Worm (Caenorhabditis elegans) whole organism, L2 larva: ENCODE data around the gene fbxa-164.
A peak's percentile ranks its signal among the peaks of the same experiment; 100 is the strongest.

Experiments
- F13H6.1 ChIP-seq: sonication (generic microtip); optimal IDR thresholded peaks from 2 replicates; lab custom pipeline; 2016; ENCODE audit warnings: missing genetic modification characterization, missing compliant biosample characterization
- R02D3.7 ChIP-seq: fragments of 150-350 bp; optimal IDR thresholded peaks from 2 replicates; lab custom pipeline; 2014; ENCODE audit warnings: missing biosample characterization, missing genetic modification characterization
- Y55F3AM.14 ChIP-seq: fragments of 200-800 bp; sonication (Bioruptor generic); optimal IDR thresholded peaks from 2 replicates; lab custom pipeline; 2018; ENCODE audit warnings: mild to moderate bottlenecking, missing genetic modification characterization, missing compliant biosample characterization
- aly-2 ChIP-seq: fragments of 150-350 bp; optimal IDR thresholded peaks from 2 replicates; lab custom pipeline; 2014; ENCODE audit warnings: missing biosample characterization, missing genetic modification characterization
- ama-1 ChIP-seq: fragments of 150-350 bp; optimal IDR thresholded peaks from 2 replicates; lab custom pipeline; 2018; ENCODE audit warnings: inconsistent platforms
- blmp-1 ChIP-seq: sonication (generic microtip); optimal IDR thresholded peaks from 2 replicates; lab custom pipeline; 2017; ENCODE audit warnings: missing genetic modification characterization, mild to moderate bottlenecking, missing compliant biosample characterization, antibody characterized with exemption, moderate library complexity; ENCODE audit not compliant: insufficient read depth
- ceh-16 ChIP-seq: fragments of 150-350 bp; optimal IDR thresholded peaks from 2 replicates; lab custom pipeline; 2014; ENCODE audit warnings: missing biosample characterization, missing genetic modification characterization
- ceh-82 ChIP-seq: fragments of 150-350 bp; optimal IDR thresholded peaks from 2 replicates; lab custom pipeline; 2014; ENCODE audit warnings: missing biosample characterization, missing genetic modification characterization
- dmd-4 ChIP-seq: sonication (generic microtip); optimal IDR thresholded peaks from 2 replicates; lab custom pipeline; 2017; ENCODE audit warnings: missing biosample characterization, missing genetic modification characterization
- egl-27 ChIP-seq: sonication (generic microtip); optimal IDR thresholded peaks from 3 replicates; lab custom pipeline; 2017; ENCODE audit warnings: missing biosample characterization, missing genetic modification reagents, missing genetic modification characterization
- elt-3 ChIP-seq: sonication (generic microtip); optimal IDR thresholded peaks from 2 replicates; lab custom pipeline; 2017; ENCODE audit warnings: missing biosample characterization, missing genetic modification characterization
- fos-1 ChIP-seq: fragments of 150-350 bp; optimal IDR thresholded peaks from 2 replicates; lab custom pipeline; 2014; ENCODE audit warnings: missing biosample characterization, missing genetic modification characterization
- gmeb-1 ChIP-seq: fragments of 150-350 bp; optimal IDR thresholded peaks from 2 replicates; lab custom pipeline; 2014; ENCODE audit warnings: missing biosample characterization, missing genetic modification characterization
- lin-11 ChIP-seq: fragments of 150-350 bp; sonication (generic microtip); optimal IDR thresholded peaks from 2 replicates; lab custom pipeline; 2014; ENCODE audit warnings: missing biosample characterization, missing genetic modification characterization, inconsistent platforms, mixed read lengths
- lin-39 ChIP-seq: fragments of 150-350 bp; optimal IDR thresholded peaks from 2 replicates; lab custom pipeline; 2014; ENCODE audit warnings: missing biosample characterization, missing genetic modification reagents, missing genetic modification characterization
- mab-5 ChIP-seq: fragments of 150-350 bp; optimal IDR thresholded peaks from 2 replicates; lab custom pipeline; 2014; ENCODE audit warnings: missing biosample characterization, missing genetic modification characterization
- mdl-1 ChIP-seq, 2 experiments: fragments of 150-350 bp in 1 of 2; sonication (generic microtip) in 1 of 2; optimal IDR thresholded peaks; 2 replicates each; lab custom pipeline; 2017; ENCODE audit warnings: missing biosample characterization in 2 of 2, missing genetic modification characterization in 2 of 2
- nhr-11 ChIP-seq: fragments of 150-350 bp; optimal IDR thresholded peaks from 2 replicates; lab custom pipeline; 2014; ENCODE audit warnings: missing biosample characterization, missing genetic modification characterization
- nhr-12 ChIP-seq: fragments of 150-350 bp; optimal IDR thresholded peaks from 2 replicates; lab custom pipeline; 2014; ENCODE audit warnings: missing biosample characterization, missing genetic modification characterization
- nhr-129 ChIP-seq: fragments of 150-350 bp; optimal IDR thresholded peaks from 2 replicates; lab custom pipeline; 2014; ENCODE audit warnings: missing biosample characterization, missing genetic modification characterization
- nhr-21 ChIP-seq: fragments of 150-350 bp; optimal IDR thresholded peaks from 2 replicates; lab custom pipeline; 2014; ENCODE audit warnings: missing biosample characterization, missing genetic modification characterization
- nhr-23 ChIP-seq: fragments of 150-350 bp; optimal IDR thresholded peaks from 2 replicates; lab custom pipeline; 2014; ENCODE audit warnings: missing biosample characterization, missing genetic modification reagents, missing genetic modification characterization
- nhr-25 ChIP-seq: fragments of 150-350 bp; sonication (generic microtip); optimal IDR thresholded peaks from 3 replicates; lab custom pipeline; 2014; ENCODE audit warnings: missing biosample characterization, missing genetic modification characterization
- nhr-77 ChIP-seq: fragments of 150-350 bp; optimal IDR thresholded peaks from 2 replicates; lab custom pipeline; 2014; ENCODE audit warnings: missing biosample characterization, missing genetic modification characterization
- peb-1 ChIP-seq: fragments of 150-350 bp; optimal IDR thresholded peaks from 2 replicates; lab custom pipeline; 2014; ENCODE audit warnings: missing biosample characterization, missing genetic modification characterization
- sem-4 ChIP-seq: fragments of 150-350 bp; optimal IDR thresholded peaks from 2 replicates; lab custom pipeline; 2014; ENCODE audit warnings: missing biosample characterization, missing genetic modification reagents, missing genetic modification characterization
- skn-1 ChIP-seq: sonication (generic microtip); optimal IDR thresholded peaks from 2 replicates; lab custom pipeline; 2017; ENCODE audit warnings: missing biosample characterization, missing genetic modification characterization
- snpc-4 ChIP-seq: fragments of 150-350 bp; optimal IDR thresholded peaks from 2 replicates; lab custom pipeline; 2014; ENCODE audit warnings: missing biosample characterization, missing genetic modification characterization
- unc-62 ChIP-seq: fragments of 150-350 bp; optimal IDR thresholded peaks from 2 replicates; lab custom pipeline; 2014; ENCODE audit warnings: missing biosample characterization, missing genetic modification reagents, missing genetic modification characterization
- zag-1 ChIP-seq: fragments of 150-350 bp; optimal IDR thresholded peaks from 2 replicates; lab custom pipeline; 2014; ENCODE audit warnings: missing biosample characterization, missing genetic modification characterization
- ztf-1 ChIP-seq: fragments of 200-800 bp; sonication (Bioruptor generic); conservative IDR thresholded peaks from 2 replicates; pipeline ENCODE4 v1.3.6; 2022; ENCODE audit warnings: missing genetic modification characterization, missing compliant biosample characterization
- ztf-4 ChIP-seq: fragments of 150-350 bp; optimal IDR thresholded peaks from 2 replicates; lab custom pipeline; 2014; ENCODE audit warnings: missing biosample characterization, missing genetic modification characterization

The fbxa-164 gene

DNA sequence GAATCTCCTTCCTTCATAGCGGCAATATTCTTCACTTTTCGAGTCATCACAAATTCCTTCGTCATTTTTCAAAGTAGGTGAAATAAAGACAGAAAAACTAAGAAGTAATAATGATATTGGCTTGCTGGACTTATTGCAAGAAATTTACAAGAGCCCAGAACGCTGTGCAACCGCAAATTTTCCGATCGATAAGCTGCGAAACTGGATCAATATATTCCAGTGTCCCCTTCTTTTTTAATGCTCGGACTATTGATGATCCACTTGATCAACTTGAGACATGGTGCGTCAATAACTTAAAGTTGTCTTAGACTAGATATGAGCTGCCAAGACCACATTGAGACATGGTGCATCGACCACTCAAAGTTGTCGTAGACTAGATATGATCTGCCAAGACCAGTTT is 7.8 kb downstream of the fbxa-164 start, which contains the start of gene bath-33:
TSS of gene bath-33 (minus strand) at position 101 of the 400 bp plus-strand sequence.
- no peak for TF ChIP-seq sem-4 (tag; lab: Kevin White, UChicago)
- TF ChIP-seq elt-3 (tag; lab: Kevin White, UChicago): no peak
- TF ChIP-seq nhr-129: no peak
- no peak for TF ChIP-seq snpc-4 (tag; lab: Kevin White, UChicago)

DNA sequence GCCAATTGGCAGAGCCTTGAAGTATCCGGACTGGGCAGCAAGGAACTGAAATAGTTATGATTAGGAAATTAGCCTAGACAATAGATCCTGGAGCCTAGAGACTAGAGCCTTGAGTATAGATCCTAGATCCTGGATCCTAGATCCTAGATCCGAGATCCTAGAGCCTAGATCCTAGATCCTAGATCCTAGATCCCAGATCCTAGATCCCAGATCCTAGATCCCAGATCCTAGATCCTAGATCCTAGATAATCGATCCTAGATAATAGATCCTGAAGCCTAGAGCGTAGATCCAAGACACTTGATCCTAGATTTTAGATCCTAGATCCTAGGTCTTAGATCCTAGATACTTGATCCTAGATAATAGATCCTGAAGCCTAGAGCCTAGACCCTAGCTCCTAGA is 8.9 kb downstream of the fbxa-164 start:
- TF ChIP-seq nhr-11: no peak
- TF ChIP-seq egl-27 (tag; lab: Kevin White, UChicago): no peak
- no peak for TF ChIP-seq nhr-25 (tag; lab: Kevin White, UChicago)
- TF ChIP-seq mab-5: no peak
- no peak for TF ChIP-seq nhr-21 (tag; lab: Kevin White, UChicago)
- TF ChIP-seq skn-1: no peak
- no peak for TF ChIP-seq nhr-23 (tag; lab: Kevin White, UChicago)
- no peak for TF ChIP-seq ama-1
- no peak for TF ChIP-seq sem-4 (tag; lab: Kevin White, UChicago)
- no peak for TF ChIP-seq dmd-4 (tag; lab: Kevin White, UChicago)
- no peak for TF ChIP-seq nhr-129
- no peak for TF ChIP-seq nhr-77 (tag; lab: Kevin White, UChicago)
- no peak for TF ChIP-seq ceh-16 (tag; lab: Kevin White, UChicago)
- TF ChIP-seq aly-2 (tag; lab: Kevin White, UChicago): no peak
- TF ChIP-seq snpc-4 (tag; lab: Kevin White, UChicago): no peak
- TF ChIP-seq unc-62 (GFP tag; lab: Kevin White, UChicago): no peak
- TF ChIP-seq nhr-12: no peak

ce11 chrII:1603049-1603448 is 10.8 kb downstream of the fbxa-164 start:
- no peak for TF ChIP-seq zag-1 (tag; lab: Kevin White, UChicago)
- no peak for TF ChIP-seq R02D3.7
- no peak for TF ChIP-seq aly-2 (tag; lab: Kevin White, UChicago)
- no peak for TF ChIP-seq mdl-1 (tag; optimal IDR thresholded peaks at IDR 0.05; lab: Kevin White, UChicago)
- no peak for TF ChIP-seq lin-11
- no peak for TF ChIP-seq blmp-1 (tag; lab: Kevin White, UChicago)
- TF ChIP-seq snpc-4 (tag; lab: Kevin White, UChicago): no peak
- TF ChIP-seq ztf-1 (GFP tag; lab: Robert Waterston, UW): no peak
- TF ChIP-seq ceh-82 (tag; lab: Kevin White, UChicago): no peak
- TF ChIP-seq unc-62 (GFP tag; lab: Kevin White, UChicago): no peak
- no peak for TF ChIP-seq nhr-129
- no peak for TF ChIP-seq Y55F3AM.14 (GFP tag; lab: Kevin White, UChicago)
- TF ChIP-seq, all 48 proteins: peak for 0

ce11 chrII:1601507-1601906 is 12.4 kb downstream of the fbxa-164 start, which contains the start of gene bath-47:
Gene bath-47, plus strand, starts transcription at chrII:1601811.
- TF ChIP-seq peb-1 (tag; lab: Kevin White, UChicago): no peak
- no peak for TF ChIP-seq F13H6.1
- TF ChIP-seq fos-1: peak; percentile 67
- TF ChIP-seq mab-5: no peak

- TF ChIP-seq F13H6.1 (no peak), lin-39 (no peak), mab-5 (no peak), elt-3 (tag; lab: Kevin White, UChicago) (no peak), gmeb-1 (no peak), ztf-4 (tag; lab: Kevin White, UChicago) (no peak), ztf-1 (GFP tag; lab: Robert Waterston, UW) (no peak)
Measured at ce11 chrII:1600661-1601060, 13.2 kb downstream of the fbxa-164 start, which contains the start of gene bath-26. Gene bath-26, minus strand, starts transcription at chrII:1600761.
